Fruit fly (Drosophila melanogaster): ENCODE data around the gene CG13606.

CG13606 gene

DNA sequence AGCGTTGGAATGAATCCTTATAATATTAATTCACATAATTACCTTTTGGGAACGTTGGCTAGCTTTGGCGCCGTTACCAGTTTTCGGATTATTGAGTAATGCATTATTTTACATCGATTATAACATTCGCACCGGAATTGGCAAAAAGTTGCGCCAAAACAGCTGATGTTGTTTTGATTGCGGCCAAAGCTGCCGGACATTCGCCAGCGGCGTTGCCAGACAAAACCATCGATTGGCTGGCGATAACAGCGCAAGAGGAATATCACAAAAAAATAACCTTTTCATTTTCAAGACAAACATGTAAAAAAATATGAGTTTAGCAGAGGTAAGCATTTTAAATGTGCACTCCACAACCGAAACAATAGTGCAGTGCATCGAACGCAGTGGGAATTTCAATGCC is 42.3 kb upstream of the CG13606 start, which contains the start of the genes GatB and Tsc1 (continued):
- peak; percentile 52; the same call in 1 of the 3 replicates for TF ChIP-seq CG34422 (GFP tag; IDR thresholded peaks at IDR 0.05)
- no peak for TF ChIP-seq CG7839 (tag; optimal IDR thresholded peaks at IDR 0.05)
- TF ChIP-seq Dll (GFP tag; IDR thresholded peaks at IDR 0.05; ENCODE audit: partially characterized antibody), result 0 out of 4 replicates have a peak, but pooled peaks have one; percentile 26
- TF ChIP-seq CG7372 (GFP tag; IDR thresholded peaks at IDR 0.05), result no peak
- TF ChIP-seq CG14667 (GFP tag; IDR thresholded peaks at IDR 0.05), result no peak
- TF ChIP-seq nmo (GFP tag; optimal IDR thresholded peaks at IDR 0.05), result peak; percentile 34
- no peak for TF ChIP-seq wor (GFP tag; IDR thresholded peaks at IDR 0.05)
- TF ChIP-seq gsb (GFP tag; IDR thresholded peaks at IDR 0.05), result no peak
- TF ChIP-seq Bteb2 (GFP tag; optimal IDR thresholded peaks at IDR 0.05), result no peak
- TF ChIP-seq CG31365 (tag; optimal IDR thresholded peaks at IDR 0.05), result no peak
- peak; percentile 36 for TF ChIP-seq YL-1 (GFP tag; optimal IDR thresholded peaks at IDR 0.05)
- no peak for TF ChIP-seq gro (GFP tag; optimal IDR thresholded peaks at IDR 0.05)
- TF ChIP-seq CG4282 (GFP tag; optimal IDR thresholded peaks at IDR 0.05), result no peak
- no peak for TF ChIP-seq crc (GFP tag; optimal IDR thresholded peaks at IDR 0.05)
- TF ChIP-seq CG2889 (GFP tag; IDR thresholded peaks at IDR 0.05), result no peak
- no peak for TF ChIP-seq gcm2 (GFP tag; optimal IDR thresholded peaks at IDR 0.05)
- no peak for TF ChIP-seq CG10543 (GFP tag; optimal IDR thresholded peaks at IDR 0.05)
- no peak for TF ChIP-seq CG5245 (GFP tag; optimal IDR thresholded peaks at IDR 0.05)
- TF ChIP-seq Myb (GFP tag; optimal IDR thresholded peaks at IDR 0.05), result peak; percentile 19
- TF ChIP-seq sr (GFP tag; IDR thresholded peaks at IDR 0.05), result no peak
- TF ChIP-seq CG6272 (GFP tag; IDR thresholded peaks at IDR 0.05), result no peak
- TF ChIP-seq shn (GFP tag; optimal IDR thresholded peaks at IDR 0.05), result no peak
- TF ChIP-seq lbe (GFP tag; optimal IDR thresholded peaks at IDR 0.05), result no peak
- no peak for TF ChIP-seq chn (GFP tag; optimal IDR thresholded peaks at IDR 0.05)
- no peak for TF ChIP-seq inv (GFP tag; IDR thresholded peaks at IDR 0.05; ENCODE audit: partially characterized antibody)
- no peak for TF ChIP-seq Awh (GFP tag; IDR thresholded peaks at IDR 0.05)
- no peak for TF ChIP-seq tup (GFP tag; optimal IDR thresholded peaks at IDR 0.05)
- TF ChIP-seq CG12299 (tag; optimal IDR thresholded peaks at IDR 0.05), result no peak
- TF ChIP-seq lilli (GFP tag; optimal IDR thresholded peaks at IDR 0.05), result no peak
- TF ChIP-seq CG30403 (GFP tag; optimal IDR thresholded peaks at IDR 0.05), result no peak
- no peak for TF ChIP-seq CG14050 (GFP tag; IDR thresholded peaks at IDR 0.05)
- no peak for TF ChIP-seq CG13296 (GFP tag; optimal IDR thresholded peaks at IDR 0.05)
- TF ChIP-seq CG12391 (tag; optimal IDR thresholded peaks at IDR 0.05), result no peak
- TF ChIP-seq zfh1 (GFP tag; IDR thresholded peaks at IDR 0.05), result no peak
- TF ChIP-seq mam (GFP tag; optimal IDR thresholded peaks at IDR 0.05), result no peak
- no peak for TF ChIP-seq CG6813 (GFP tag; optimal IDR thresholded peaks at IDR 0.05)
- TF ChIP-seq Nf-YB (GFP tag; optimal IDR thresholded peaks at IDR 0.05), result peak; percentile 36
- peak; percentile 61 for TF ChIP-seq Sin3A (optimal IDR thresholded peaks at IDR 0.05)
- no peak for TF ChIP-seq tx (GFP tag; optimal IDR thresholded peaks at IDR 0.05)
- no peak for TF ChIP-seq Camta (GFP tag; optimal IDR thresholded peaks at IDR 0.05)
- peak; percentile 65 for TF ChIP-seq Dp (GFP tag; optimal IDR thresholded peaks at IDR 0.05)
- TF ChIP-seq Atf6 (GFP tag; IDR thresholded peaks at IDR 0.05), result no peak
- TF ChIP-seq Dad (GFP tag; optimal IDR thresholded peaks at IDR 0.05), result no peak
- no peak for TF ChIP-seq CG2712 (tag; optimal IDR thresholded peaks at IDR 0.05)
- no peak for TF ChIP-seq dpn (GFP tag; optimal IDR thresholded peaks at IDR 0.05)
- TF ChIP-seq tgo (GFP tag; IDR thresholded peaks at IDR 0.05), result no peak
- no peak for TF ChIP-seq dysf (GFP tag; IDR thresholded peaks at IDR 0.05)
- TF ChIP-seq vfl (GFP tag; optimal IDR thresholded peaks at IDR 0.05), result no peak
- no peak for TF ChIP-seq NK7.1 (GFP tag; optimal IDR thresholded peaks at IDR 0.05)
- no peak for TF ChIP-seq Jarid2 (GFP tag; optimal IDR thresholded peaks at IDR 0.05)
- no peak for TF ChIP-seq Hr39 (optimal IDR thresholded peaks at IDR 0.05)
- TF ChIP-seq Rx (GFP tag; IDR thresholded peaks at IDR 0.05), result no peak
- no peak for TF ChIP-seq fd96Cb (tag; optimal IDR thresholded peaks at IDR 0.05)
- no peak for TF ChIP-seq sens-2 (GFP tag; IDR thresholded peaks at IDR 0.05)

Measured in whole organism, embryonic.